Worm (Caenorhabditis elegans) whole organism, L4 larva: ENCODE measurements around the gene Y39B6A.7.

Experiments used
- ces-1 ChIP-seq: fragments of 150-350 bp; sonication (generic microtip); optimal IDR thresholded peaks from 4 replicates; lab custom pipeline; 2014; ENCODE audit warnings: missing biosample characterization, missing genetic modification reagents, missing genetic modification characterization
- lin-13 ChIP-seq: fragments of 150-350 bp; optimal IDR thresholded peaks from 2 replicates; lab custom pipeline; 2014; ENCODE audit warnings: missing biosample characterization, missing genetic modification reagents, missing genetic modification characterization
- nhr-28 ChIP-seq: fragments of 150-350 bp; optimal IDR thresholded peaks from 2 replicates; lab custom pipeline; 2014; ENCODE audit warnings: missing biosample characterization, missing genetic modification characterization
- nhr-77 ChIP-seq: fragments of 150-350 bp; optimal IDR thresholded peaks from 2 replicates; lab custom pipeline; 2014; ENCODE audit warnings: missing biosample characterization, missing genetic modification characterization
- php-3 ChIP-seq: fragments of 200-800 bp; sonication (Bioruptor generic); IDR thresholded peaks from 2 replicates; pipeline ENCODE4 v1.3.6; 2022; ENCODE audit warnings: missing genetic modification reagents, missing genetic modification characterization, missing compliant biosample characterization
- tag-97 ChIP-seq: fragments of 200-800 bp; sonication (Bioruptor generic); IDR thresholded peaks from 2 replicates; pipeline ENCODE4 v1.3.6; 2022; ENCODE audit warnings: missing genetic modification characterization, missing compliant biosample characterization

- TF ChIP-seq php-3 (GFP tag; lab: Robert Waterston, UW), result no peak
- TF ChIP-seq nhr-77 (tag; lab: Kevin White, UChicago), result no peak
- no peak for TF ChIP-seq lin-13
- TF ChIP-seq nhr-28 (tag; lab: Kevin White, UChicago), result no peak
- TF ChIP-seq tag-97 (GFP tag; lab: Robert Waterston, UW), result no peak
- no peak for TF ChIP-seq ces-1 (GFP tag; lab: Kevin White, UChicago)
Observed at ce11 chrV:19133507-19133906, 15.4 kb downstream of the Y39B6A.7 start, which contains the start of gene Y39B6A.10.
